Fruit fly (Drosophila melanogaster) whole organism, prepupa: ENCODE results near the gene CG33710.

ENCODE experiments used
- Blimp-1 ChIP-seq: fragments of 200-800 bp; sonication (Bioruptor generic); optimal IDR thresholded peaks from 3 replicates; lab custom pipeline; 2017; ENCODE audit warnings: missing biosample characterization, missing genetic modification characterization, mild to moderate bottlenecking, moderate library complexity, missing genetic modification reagents
- CG10669 ChIP-seq: fragments of 200-800 bp; sonication (Bioruptor generic); optimal IDR thresholded peaks from 3 replicates; lab custom pipeline; 2018; ENCODE audit warnings: missing biosample characterization, mild to moderate bottlenecking, missing genetic modification characterization, moderate library complexity
- CG11294 ChIP-seq: fragments of 200-800 bp; sonication (Bioruptor generic); IDR thresholded peaks from 2 replicates; pipeline ENCODE4 v1.3.6; 2022; ENCODE audit warnings: missing biosample characterization, missing genetic modification characterization
- CG11762 ChIP-seq: fragments of 200-800 bp; sonication (Bioruptor generic); optimal IDR thresholded peaks from 3 replicates; lab custom pipeline; 2016; ENCODE audit warnings: missing biosample characterization, missing genetic modification characterization; ENCODE audit not compliant: insufficient read depth
- CG11902 ChIP-seq: fragments of 200-800 bp; sonication (Bioruptor generic); optimal IDR thresholded peaks from 3 replicates; lab custom pipeline; 2016; ENCODE audit warnings: missing biosample characterization, missing genetic modification characterization
- CG15336 ChIP-seq: fragments of 200-800 bp; sonication (Bioruptor generic); IDR thresholded peaks from 2 replicates; pipeline ENCODE4 v1.3.6; 2022; ENCODE audit warnings: missing biosample characterization, missing genetic modification characterization
- CG16779 ChIP-seq: fragments of 200-800 bp; sonication (Bioruptor generic); optimal IDR thresholded peaks from 3 replicates; lab custom pipeline; 2017; ENCODE audit warnings: missing biosample characterization, mild to moderate bottlenecking, missing genetic modification characterization
- CG3032 ChIP-seq: fragments of 200-800 bp; optimal IDR thresholded peaks from 2 replicates; lab custom pipeline; 2019; ENCODE audit warnings: missing biosample characterization, mild to moderate bottlenecking, missing genetic modification characterization, moderate library complexity
- CG34406 ChIP-seq: fragments of 200-800 bp; sonication (Bioruptor generic); optimal IDR thresholded peaks from 3 replicates; lab custom pipeline; 2016; ENCODE audit warnings: missing biosample characterization, missing genetic modification characterization
- CG3919 ChIP-seq: fragments of 200-800 bp; sonication (Bioruptor generic); optimal IDR thresholded peaks from 3 replicates; lab custom pipeline; 2016; ENCODE audit warnings: missing biosample characterization, missing genetic modification characterization
- CG4318 ChIP-seq: fragments of 200-800 bp; sonication (Bioruptor generic); optimal IDR thresholded peaks from 3 replicates; lab custom pipeline; 2017; ENCODE audit warnings: missing biosample characterization, mild to moderate bottlenecking, missing genetic modification characterization
- CG6163 ChIP-seq: fragments of 200-800 bp; sonication (Bioruptor generic); IDR thresholded peaks from 3 replicates; pipeline ENCODE4 v1.3.6; 2022; ENCODE audit warnings: missing biosample characterization, missing genetic modification characterization
- CG6276 ChIP-seq: fragments of 200-800 bp; sonication (Bioruptor generic); optimal IDR thresholded peaks from 2 replicates; lab custom pipeline; 2017; ENCODE audit warnings: missing biosample characterization, mild to moderate bottlenecking, missing genetic modification characterization
- CG6792 ChIP-seq: fragments of 200-800 bp; sonication (Bioruptor generic); optimal IDR thresholded peaks from 3 replicates; lab custom pipeline; 2016; ENCODE audit warnings: missing biosample characterization, missing genetic modification characterization
- CG6808 ChIP-seq: fragments of 200-800 bp; sonication (Bioruptor generic); optimal IDR thresholded peaks from 3 replicates; lab custom pipeline; 2017; ENCODE audit warnings: missing biosample characterization, missing genetic modification characterization, mild to moderate bottlenecking, moderate library complexity, missing genetic modification reagents
- CG6854 ChIP-seq: fragments of 200-800 bp; sonication (Bioruptor generic); optimal IDR thresholded peaks from 2 replicates; lab custom pipeline; 2017; ENCODE audit warnings: missing biosample characterization, mild to moderate bottlenecking, missing genetic modification characterization
- CG7368 ChIP-seq: fragments of 200-800 bp; sonication (Bioruptor generic); optimal IDR thresholded peaks from 3 replicates; lab custom pipeline; 2016; ENCODE audit warnings: missing biosample characterization, missing genetic modification characterization
- CG8119 ChIP-seq: fragments of 200-800 bp; sonication (Bioruptor generic); IDR thresholded peaks from 3 replicates; pipeline ENCODE4 v1.3.6; 2022; ENCODE audit warnings: missing biosample characterization, missing genetic modification characterization
- CG8319 ChIP-seq: fragments of 200-800 bp; sonication (Bioruptor generic); optimal IDR thresholded peaks from 3 replicates; lab custom pipeline; 2016; ENCODE audit warnings: missing biosample characterization, missing genetic modification characterization
- CG8632 ChIP-seq: fragments of 200-800 bp; sonication (Bioruptor generic); optimal IDR thresholded peaks from 3 replicates; lab custom pipeline; 2016; ENCODE audit warnings: missing biosample characterization, missing genetic modification characterization
- CG9139 ChIP-seq: fragments of 200-800 bp; sonication (Bioruptor generic); optimal IDR thresholded peaks from 3 replicates; lab custom pipeline; 2017; ENCODE audit warnings: missing biosample characterization, mild to moderate bottlenecking, missing genetic modification characterization
- Eip75B ChIP-seq: fragments of 200-800 bp; sonication (Bioruptor generic); optimal IDR thresholded peaks from 3 replicates; lab custom pipeline; 2016; ENCODE audit warnings: missing biosample characterization, missing genetic modification characterization
- Eip78C ChIP-seq: fragments of 200-800 bp; sonication (Bioruptor generic); peaks from one replicate; lab custom pipeline; 2016; ENCODE audit warnings: missing biosample characterization, missing genetic modification characterization
- Ets21C ChIP-seq: fragments of 200-800 bp; sonication (Bioruptor generic); optimal IDR thresholded peaks from 3 replicates; lab custom pipeline; 2016; ENCODE audit warnings: missing biosample characterization, missing genetic modification characterization
- Gug ChIP-seq: fragments of 200-800 bp; sonication (Bioruptor generic); IDR thresholded peaks from 2 replicates; pipeline ENCODE4 v1.3.6; 2022; ENCODE audit warnings: missing biosample characterization, missing genetic modification characterization
- Hr38 ChIP-seq: sonication (Bioruptor generic); optimal IDR thresholded peaks from 2 replicates; lab custom pipeline; 2016; ENCODE audit warnings: missing biosample characterization, missing genetic modification characterization
- Hr39 ChIP-seq: fragments of 200-800 bp; sonication (Bioruptor generic); optimal IDR thresholded peaks from 2 replicates; lab custom pipeline; 2016; ENCODE audit warnings: missing biosample characterization, missing genetic modification characterization
- Hr4 ChIP-seq: fragments of 200-800 bp; sonication (Bioruptor generic); optimal IDR thresholded peaks from 3 replicates; lab custom pipeline; 2016; ENCODE audit warnings: missing biosample characterization, missing genetic modification characterization
- Met ChIP-seq: fragments of 200-800 bp; sonication (Bioruptor generic); optimal IDR thresholded peaks from 3 replicates; lab custom pipeline; 2016; ENCODE audit warnings: missing biosample characterization, missing genetic modification characterization
- OdsH ChIP-seq: fragments of 200-800 bp; sonication (Bioruptor generic); optimal IDR thresholded peaks from 3 replicates; lab custom pipeline; 2016; ENCODE audit warnings: missing biosample characterization, missing genetic modification characterization
- Smox ChIP-seq: fragments of 200-800 bp; sonication (Bioruptor generic); optimal IDR thresholded peaks from 3 replicates; lab custom pipeline; 2016; ENCODE audit warnings: missing biosample characterization, missing genetic modification characterization
- Sox102F ChIP-seq: fragments of 200-800 bp; sonication (Bioruptor generic); optimal IDR thresholded peaks from 2 replicates; lab custom pipeline; 2016; ENCODE audit warnings: missing biosample characterization, mild to moderate bottlenecking, missing genetic modification characterization
- Sox14 ChIP-seq: fragments of 200-800 bp; sonication (Bioruptor generic); optimal IDR thresholded peaks from 3 replicates; lab custom pipeline; 2016; ENCODE audit warnings: missing biosample characterization, missing genetic modification characterization
- acj6 ChIP-seq: fragments of 200-800 bp; sonication (Bioruptor generic); optimal IDR thresholded peaks from 3 replicates; lab custom pipeline; 2016; ENCODE audit warnings: missing biosample characterization, missing genetic modification characterization
- cyc ChIP-seq: fragments of 200-800 bp; sonication (Bioruptor generic); optimal IDR thresholded peaks from 3 replicates; lab custom pipeline; 2016; ENCODE audit warnings: missing biosample characterization, missing genetic modification characterization
- dac ChIP-seq: fragments of 200-800 bp; sonication (Bioruptor generic); optimal IDR thresholded peaks from 2 replicates; lab custom pipeline; 2017; ENCODE audit warnings: missing biosample characterization, mild to moderate bottlenecking, missing genetic modification characterization
- dsx ChIP-seq: fragments of 200-800 bp; optimal IDR thresholded peaks from 3 replicates; lab custom pipeline; 2019; ENCODE audit warnings: missing biosample characterization, mild to moderate bottlenecking, missing genetic modification characterization, moderate library complexity; ENCODE audit not compliant: poor library complexity, severe bottlenecking
- eg ChIP-seq: fragments of 200-800 bp; sonication (Bioruptor generic); IDR thresholded peaks from 3 replicates; pipeline ENCODE4 v1.3.6; 2022; ENCODE audit warnings: missing biosample characterization, missing genetic modification characterization
- esn ChIP-seq: fragments of 200-800 bp; sonication (Bioruptor generic); optimal IDR thresholded peaks from 2 replicates; lab custom pipeline; 2016; ENCODE audit warnings: missing biosample characterization, mild to moderate bottlenecking, missing genetic modification characterization, moderate library complexity
- fd59A ChIP-seq: fragments of 200-800 bp; sonication (Bioruptor generic); optimal IDR thresholded peaks from 2 replicates; lab custom pipeline; 2017; ENCODE audit warnings: missing biosample characterization, mild to moderate bottlenecking, missing genetic modification characterization, missing genetic modification reagents
- fd85E ChIP-seq: fragments of 200-800 bp; sonication (Bioruptor generic); optimal IDR thresholded peaks from 3 replicates; lab custom pipeline; 2016; ENCODE audit warnings: missing biosample characterization, missing genetic modification characterization
- net ChIP-seq: fragments of 200-800 bp; sonication (Bioruptor generic); optimal IDR thresholded peaks from 3 replicates; lab custom pipeline; 2016; ENCODE audit warnings: missing biosample characterization, missing genetic modification characterization
- pdm3 ChIP-seq: fragments of 200-800 bp; sonication (Bioruptor generic); optimal IDR thresholded peaks from 3 replicates; lab custom pipeline; 2016; ENCODE audit warnings: missing biosample characterization, missing genetic modification characterization
- salr ChIP-seq, 2 experiments: fragments of 200-800 bp; sonication (Bioruptor generic); optimal IDR thresholded peaks; 3 replicates each; lab custom pipeline; 2016 to 2018; ENCODE audit warnings: missing biosample characterization in 2 of 2, missing genetic modification characterization in 2 of 2, mild to moderate bottlenecking in 1 of 2
- spab ChIP-seq: fragments of 200-800 bp; sonication (Bioruptor generic); optimal IDR thresholded peaks from 2 replicates; lab custom pipeline; 2017; ENCODE audit warnings: missing biosample characterization, mild to moderate bottlenecking, missing genetic modification characterization, missing genetic modification reagents
- vri ChIP-seq: fragments of 200-800 bp; sonication (Bioruptor generic); optimal IDR thresholded peaks from 3 replicates; lab custom pipeline; 2016; ENCODE audit warnings: missing biosample characterization, mild to moderate bottlenecking, missing genetic modification characterization

CG33710 gene

dm6 chr3L:19929051-19929718 lies 23.4 kb downstream of the CG33710 start (continued):
- TF ChIP-seq Blimp-1 (GFP tag; lab: Kevin White, UChicago): peak; percentile 33
- no peak for TF ChIP-seq CG11902 (GFP tag; lab: Kevin White, UChicago)
- TF ChIP-seq CG9139 (GFP tag; lab: Kevin White, UChicago): no peak
- peak; percentile 28 for TF ChIP-seq vri (GFP tag; lab: Kevin White, UChicago)
- peak; percentile 82 for TF ChIP-seq Eip78C (GFP tag; lab: Kevin White, UChicago)
- TF ChIP-seq esn (GFP tag; lab: Kevin White, UChicago): peak; percentile 58
- peak in 1 of 2 experiments; percentile 27 for TF ChIP-seq salr (GFP tag; optimal IDR thresholded peaks at IDR 0.05; lab: Kevin White, UChicago)
- TF ChIP-seq Ets21C (GFP tag; lab: Kevin White, UChicago): no peak
- peak; percentile 33 for TF ChIP-seq Sox14 (GFP tag; lab: Kevin White, UChicago)
- TF ChIP-seq CG6808 (GFP tag; lab: Kevin White, UChicago): no peak
- TF ChIP-seq net (GFP tag; lab: Kevin White, UChicago): peak; percentile 3
- peak; percentile 30 for TF ChIP-seq Met

dm6 chr3L:19928435-19929011 lies 24.1 kb downstream of the CG33710 start, which contains the start of the genes CG8004 and RhoGDI:
TSS of gene CG8004 (minus strand) at chr3L:19928508.
TSS of gene RhoGDI (plus strand) at chr3L:19928743.
- TF ChIP-seq salr (GFP tag; optimal IDR thresholded peaks at IDR 0.05; lab: Kevin White, UChicago) (no peak), CG11762 (GFP tag; lab: Kevin White, UChicago) (no peak), Hr39 (peak; percentile 69), CG6792 (GFP tag; lab: Kevin White, UChicago) (peak; percentile 52), fd59A (no peak), cyc (GFP tag; lab: Kevin White, UChicago) (peak; percentile 53), Smox (GFP tag; lab: Kevin White, UChicago) (peak; percentile 75), Hr4 (peak; percentile 76), CG8632 (no peak), Gug (GFP tag; lab: Robert Waterston, UW) (no peak), spab (GFP tag; lab: Kevin White, UChicago) (no peak), CG10669 (peak; percentile 7), Eip78C (GFP tag; lab: Kevin White, UChicago) (peak; percentile 72), eg (GFP tag; lab: Robert Waterston, UW) (peak; percentile 47; the same call in 2 of the 3 replicates), CG34406 (peak; percentile 7), CG11902 (GFP tag; lab: Kevin White, UChicago) (no peak), acj6 (GFP tag; lab: Kevin White, UChicago) (peak; percentile 52), fd85E (GFP tag; lab: Kevin White, UChicago) (no peak), Sox14 (GFP tag; lab: Kevin White, UChicago) (peak; percentile 89), CG7368 (GFP tag; lab: Kevin White, UChicago) (no peak), CG8119 (GFP tag; lab: Robert Waterston, UW) (no peak), CG6276 (GFP tag; lab: Kevin White, UChicago) (no peak), net (GFP tag; lab: Kevin White, UChicago) (peak; percentile 22), Ets21C (GFP tag; lab: Kevin White, UChicago) (peak; percentile 60), CG4318 (GFP tag; lab: Kevin White, UChicago) (no peak), vri (GFP tag; lab: Kevin White, UChicago) (peak; percentile 96), CG15336 (peak; percentile 53), Blimp-1 (GFP tag; lab: Kevin White, UChicago) (no peak), Hr38 (GFP tag; lab: Kevin White, UChicago) (no peak), Eip75B (GFP tag; lab: Kevin White, UChicago) (peak; percentile 61), esn (GFP tag; lab: Kevin White, UChicago) (peak; percentile 64), CG6854 (GFP tag; lab: Kevin White, UChicago) (no peak), CG8319 (GFP tag; lab: Kevin White, UChicago) (no peak), CG11294 (GFP tag; lab: Robert Waterston, UW) (no peak), pdm3 (GFP tag; lab: Kevin White, UChicago) (peak; percentile 78), CG16779 (tag; lab: Kevin White, UChicago) (no peak), OdsH (GFP tag; lab: Kevin White, UChicago) (peak; percentile 63), dac (GFP tag; lab: Kevin White, UChicago) (no peak), CG3919 (GFP tag; lab: Kevin White, UChicago) (peak; percentile 59), Sox102F (peak; percentile 11), CG9139 (GFP tag; lab: Kevin White, UChicago) (no peak), CG3032 (peak; percentile 60), CG6163 (GFP tag; lab: Robert Waterston, UW) (no peak), dsx (GFP tag; lab: Kevin White, UChicago) (no peak)
